Fruit fly (Drosophila melanogaster): ENCODE data around the gene CG2116.

DNA sequence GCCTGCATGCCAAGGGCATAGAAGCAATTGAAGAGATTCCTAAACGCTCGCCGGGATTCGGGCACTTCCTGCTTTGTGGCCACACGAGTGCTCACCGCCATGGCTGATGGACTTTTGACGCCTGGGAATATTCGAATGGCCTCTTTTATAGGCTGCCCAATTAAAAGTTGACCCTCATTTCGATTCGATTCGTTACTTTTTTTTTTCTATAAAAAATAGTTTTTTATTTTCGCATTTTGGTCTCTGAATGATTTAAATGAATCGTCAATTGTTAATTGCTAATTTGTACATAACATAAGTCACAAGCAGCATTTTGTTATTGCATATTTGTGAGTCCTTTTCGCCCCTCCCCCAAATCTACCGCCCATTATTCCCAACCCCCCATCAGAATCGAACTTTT lies 36.0 kb downstream of the CG2116 start, which contains the start of gene Or7a:
- no peak for TF ChIP-seq Pif1B (GFP tag; optimal IDR thresholded peaks at IDR 0.05)
- TF ChIP-seq CG10348 (GFP tag; IDR thresholded peaks at IDR 0.05), result no peak
- TF ChIP-seq EcR (GFP tag; optimal IDR thresholded peaks at IDR 0.05), result no peak
- TF ChIP-seq fd96Ca (GFP tag; IDR thresholded peaks at IDR 0.05), result no peak
- no peak for TF ChIP-seq D1 (tag; optimal IDR thresholded peaks at IDR 0.05)
- no peak for TF ChIP-seq gl (tag; optimal IDR thresholded peaks at IDR 0.05)
- no peak for TF ChIP-seq Snoo (tag; optimal IDR thresholded peaks at IDR 0.05)
- no peak for TF ChIP-seq CG34367 (tag; optimal IDR thresholded peaks at IDR 0.05)
- TF ChIP-seq rn (GFP tag; IDR thresholded peaks at IDR 0.05), result no peak
- TF ChIP-seq Ets98B (GFP tag; IDR thresholded peaks at IDR 0.05), result no peak
- TF ChIP-seq Pif1A (GFP tag; optimal IDR thresholded peaks at IDR 0.05), result no peak
